Worm (Caenorhabditis elegans) whole organism, L2 larva: ENCODE measurements around the gene C15B12.8.
A peak's percentile ranks its signal among the peaks of the same experiment; 100 is the strongest.

ENCODE experiments used
- C34F6.9 ChIP-seq: fragments of 150-350 bp; optimal IDR thresholded peaks from 2 replicates; lab custom pipeline; 2014; ENCODE audit warnings: missing biosample characterization, missing genetic modification characterization
- F13H6.1 ChIP-seq: sonication (generic microtip); optimal IDR thresholded peaks from 2 replicates; lab custom pipeline; 2016; ENCODE audit warnings: missing genetic modification characterization, missing compliant biosample characterization
- R02D3.7 ChIP-seq: fragments of 150-350 bp; optimal IDR thresholded peaks from 2 replicates; lab custom pipeline; 2014; ENCODE audit warnings: missing biosample characterization, missing genetic modification characterization
- blmp-1 ChIP-seq: sonication (generic microtip); optimal IDR thresholded peaks from 2 replicates; lab custom pipeline; 2017; ENCODE audit warnings: missing genetic modification characterization, mild to moderate bottlenecking, missing compliant biosample characterization, antibody characterized with exemption, moderate library complexity; ENCODE audit not compliant: insufficient read depth
- ceh-16 ChIP-seq: fragments of 150-350 bp; optimal IDR thresholded peaks from 2 replicates; lab custom pipeline; 2014; ENCODE audit warnings: missing biosample characterization, missing genetic modification characterization
- crh-2 ChIP-seq: sonication (generic microtip); optimal IDR thresholded peaks from 2 replicates; lab custom pipeline; 2017; ENCODE audit warnings: missing biosample characterization, missing genetic modification characterization
- dmd-4 ChIP-seq: sonication (generic microtip); optimal IDR thresholded peaks from 2 replicates; lab custom pipeline; 2017; ENCODE audit warnings: missing biosample characterization, missing genetic modification characterization
- elt-3 ChIP-seq: sonication (generic microtip); optimal IDR thresholded peaks from 2 replicates; lab custom pipeline; 2017; ENCODE audit warnings: missing biosample characterization, missing genetic modification characterization
- fos-1 ChIP-seq: fragments of 150-350 bp; optimal IDR thresholded peaks from 2 replicates; lab custom pipeline; 2014; ENCODE audit warnings: missing biosample characterization, missing genetic modification characterization
- gmeb-1 ChIP-seq: fragments of 150-350 bp; optimal IDR thresholded peaks from 2 replicates; lab custom pipeline; 2014; ENCODE audit warnings: missing biosample characterization, missing genetic modification characterization
- lin-13 ChIP-seq: fragments of 150-350 bp; optimal IDR thresholded peaks from 2 replicates; lab custom pipeline; 2014; ENCODE audit warnings: missing biosample characterization, missing genetic modification reagents, missing genetic modification characterization
- lsy-2 ChIP-seq, 2 experiments: fragments of 150-350 bp in 1 of 2; sonication (generic microtip) in 1 of 2; optimal IDR thresholded peaks; 2 replicates each; lab custom pipeline; 2014 to 2017; ENCODE audit warnings: missing biosample characterization in 2 of 2, missing genetic modification characterization in 2 of 2
- mab-5 ChIP-seq: fragments of 150-350 bp; optimal IDR thresholded peaks from 2 replicates; lab custom pipeline; 2014; ENCODE audit warnings: missing biosample characterization, missing genetic modification characterization
- nhr-11 ChIP-seq: fragments of 150-350 bp; optimal IDR thresholded peaks from 2 replicates; lab custom pipeline; 2014; ENCODE audit warnings: missing biosample characterization, missing genetic modification characterization
- nhr-12 ChIP-seq: fragments of 150-350 bp; optimal IDR thresholded peaks from 2 replicates; lab custom pipeline; 2014; ENCODE audit warnings: missing biosample characterization, missing genetic modification characterization
- nhr-129 ChIP-seq: fragments of 150-350 bp; optimal IDR thresholded peaks from 2 replicates; lab custom pipeline; 2014; ENCODE audit warnings: missing biosample characterization, missing genetic modification characterization
- nhr-21 ChIP-seq: fragments of 150-350 bp; optimal IDR thresholded peaks from 2 replicates; lab custom pipeline; 2014; ENCODE audit warnings: missing biosample characterization, missing genetic modification characterization
- nhr-237 ChIP-seq: fragments of 150-350 bp; optimal IDR thresholded peaks from 2 replicates; lab custom pipeline; 2014; ENCODE audit warnings: missing biosample characterization, missing genetic modification characterization
- nhr-25 ChIP-seq: fragments of 150-350 bp; sonication (generic microtip); optimal IDR thresholded peaks from 3 replicates; lab custom pipeline; 2014; ENCODE audit warnings: missing biosample characterization, missing genetic modification characterization
- sem-4 ChIP-seq: fragments of 150-350 bp; optimal IDR thresholded peaks from 2 replicates; lab custom pipeline; 2014; ENCODE audit warnings: missing biosample characterization, missing genetic modification reagents, missing genetic modification characterization
- skn-1 ChIP-seq: sonication (generic microtip); optimal IDR thresholded peaks from 2 replicates; lab custom pipeline; 2017; ENCODE audit warnings: missing biosample characterization, missing genetic modification characterization
- sma-3 ChIP-seq: sonication (generic microtip); optimal IDR thresholded peaks from 2 replicates; lab custom pipeline; 2016; ENCODE audit warnings: missing genetic modification reagents, missing genetic modification characterization, missing compliant biosample characterization
- sma-9 ChIP-seq, 2 experiments: fragments of 150-350 bp in 1 of 2; sonication (generic microtip) in 1 of 2; optimal IDR thresholded peaks; 2 replicates each; lab custom pipeline; 2014 to 2016; ENCODE audit warnings: missing genetic modification characterization in 2 of 2, mild to moderate bottlenecking in 1 of 2, missing biosample characterization in 1 of 2, missing compliant biosample characterization in 1 of 2, missing genetic modification reagents in 1 of 2, moderate library complexity in 1 of 2
- unc-39 ChIP-seq: fragments of 150-350 bp; optimal IDR thresholded peaks from 2 replicates; lab custom pipeline; 2014; ENCODE audit warnings: missing biosample characterization, missing genetic modification characterization
- unc-55 ChIP-seq: fragments of 150-350 bp; sonication (generic microtip); optimal IDR thresholded peaks from 3 replicates; lab custom pipeline; 2014; ENCODE audit warnings: missing biosample characterization, missing genetic modification reagents, missing genetic modification characterization
- ztf-11 ChIP-seq: sonication (generic microtip); optimal IDR thresholded peaks from 2 replicates; lab custom pipeline; 2017; ENCODE audit warnings: missing biosample characterization, missing genetic modification characterization

C15B12.8 gene

DNA sequence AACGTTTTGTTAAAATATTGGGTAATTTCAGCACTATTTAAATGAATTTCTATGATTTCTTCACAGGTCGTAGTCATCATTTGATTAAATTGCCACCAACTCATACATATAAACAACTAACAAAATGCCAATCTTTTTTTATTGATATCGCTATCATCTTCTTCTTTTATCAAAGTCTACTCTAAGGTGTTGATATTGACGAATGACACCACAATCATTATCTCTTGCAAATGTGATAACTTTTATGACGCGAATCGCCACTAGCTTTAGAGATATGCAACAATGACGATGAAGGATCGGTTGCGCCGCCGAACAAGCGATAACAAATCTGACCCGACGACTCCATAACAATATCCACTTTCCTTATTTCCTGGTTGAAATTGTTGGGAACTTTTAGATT, 40.4 kb downstream of the C15B12.8 start:
- TF ChIP-seq C34F6.9 (tag; lab: Kevin White, UChicago) (no peak), sma-3 (GFP tag; lab: Kevin White, UChicago) (no peak), sma-9 (GFP tag; optimal IDR thresholded peaks at IDR 0.05; lab: Kevin White, UChicago) (peak; percentile 6), sma-9 (tag; optimal IDR thresholded peaks at IDR 0.05; lab: Kevin White, UChicago) (no peak), unc-39 (tag; lab: Kevin White, UChicago) (no peak), nhr-21 (tag; lab: Kevin White, UChicago) (peak; percentile 20), fos-1 (tag; lab: Kevin White, UChicago) (peak; percentile 16)

DNA sequence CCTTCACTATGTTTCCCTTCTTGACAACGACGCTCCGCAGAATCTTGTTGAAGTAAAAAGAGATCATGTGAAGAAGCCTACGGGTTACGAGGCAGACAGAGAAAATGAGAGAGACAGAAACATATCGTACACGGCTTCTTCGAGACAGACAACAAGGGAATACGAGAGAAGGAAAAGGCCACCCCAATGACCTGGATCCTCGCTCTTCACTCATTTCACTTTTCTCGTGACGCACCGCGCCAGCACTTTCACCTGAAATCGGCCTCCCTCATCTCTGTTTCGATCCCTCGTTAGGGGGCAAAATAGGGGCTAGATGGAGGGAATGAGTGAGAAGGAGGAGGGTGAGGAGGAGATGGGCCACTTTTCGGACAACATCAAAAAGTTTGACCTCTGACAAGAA, 41.2 kb downstream of the C15B12.8 start:
- TF ChIP-seq nhr-25 (tag; lab: Kevin White, UChicago) (peak; percentile 37), ceh-16 (tag; lab: Kevin White, UChicago) (peak; percentile 18), crh-2 (tag; lab: Kevin White, UChicago) (no peak), nhr-21 (tag; lab: Kevin White, UChicago) (peak; percentile 66), blmp-1 (tag; lab: Kevin White, UChicago) (peak; percentile 99), fos-1 (tag; lab: Kevin White, UChicago) (peak; percentile 16)

DNA sequence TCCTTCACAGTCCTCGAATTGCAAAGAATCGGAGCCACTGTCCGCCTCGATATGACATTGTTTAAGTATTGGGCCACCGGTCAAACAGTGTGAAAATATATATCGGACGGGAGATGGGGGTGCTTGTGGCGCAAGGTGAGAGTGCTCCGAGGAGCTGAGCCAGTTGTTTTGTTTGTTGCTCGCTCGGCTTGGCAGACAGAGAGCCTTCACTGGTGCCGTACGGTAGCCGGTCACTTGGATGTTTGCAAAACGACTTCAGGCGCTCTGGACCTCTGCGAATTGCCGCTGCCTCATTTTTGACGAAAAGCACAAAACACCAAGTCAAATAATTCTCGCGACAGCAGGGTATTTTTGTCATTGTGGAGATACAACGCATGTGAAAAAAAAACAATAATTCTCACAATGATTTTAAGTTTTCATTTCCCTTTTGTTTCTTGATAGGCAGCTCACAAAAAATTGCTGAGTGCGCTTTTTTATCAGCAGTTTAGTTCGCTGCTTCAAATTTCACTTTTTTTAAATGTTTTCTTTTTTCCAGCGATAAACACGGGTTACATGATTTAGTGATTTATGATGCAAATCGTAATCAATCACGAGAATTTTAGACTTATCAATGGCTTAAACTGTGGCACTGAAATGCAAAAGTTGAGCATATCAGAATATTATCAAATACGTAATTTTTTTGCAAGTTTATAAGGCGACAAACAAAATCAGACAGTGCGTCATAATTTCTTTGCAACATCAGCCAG, 43.1 kb downstream of the C15B12.8 start:
- TF ChIP-seq gmeb-1 (peak; percentile 18), ztf-11 (no peak), nhr-129 (tag; lab: Kevin White, UChicago) (peak; percentile 54), F13H6.1 (peak; percentile 3), nhr-25 (tag; lab: Kevin White, UChicago) (no peak), lin-13 (GFP tag; lab: Kevin White, UChicago) (no peak), fos-1 (tag; lab: Kevin White, UChicago) (peak; percentile 57), crh-2 (tag; lab: Kevin White, UChicago) (peak; percentile 69), sma-9 (GFP tag; optimal IDR thresholded peaks at IDR 0.05; lab: Kevin White, UChicago) (peak; percentile 49), sma-9 (tag; optimal IDR thresholded peaks at IDR 0.05; lab: Kevin White, UChicago) (no peak)

DNA sequence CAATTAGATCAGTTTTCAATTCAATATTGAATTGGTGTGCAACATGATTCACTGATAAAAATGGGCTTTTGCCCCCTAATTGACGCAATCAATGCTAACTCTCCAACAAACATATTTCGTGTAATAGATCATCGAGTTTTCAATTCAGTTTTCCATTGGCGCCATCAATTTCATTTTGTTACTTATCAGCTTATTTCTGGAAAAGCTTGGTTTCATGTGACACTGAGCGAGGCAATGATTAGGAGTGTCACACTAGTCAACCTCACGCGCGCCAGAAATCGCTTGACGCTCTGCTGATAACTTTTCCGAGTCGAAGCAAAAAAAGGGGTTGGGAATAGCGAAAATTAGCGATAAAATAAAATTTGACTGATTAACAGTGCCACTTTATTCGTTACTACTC, 44.5 kb downstream of the C15B12.8 start, which contains the start of gene ets-4:
TSS of gene ets-4 (plus strand) at position 347 of the 400 bp plus-strand sequence.
- TF ChIP-seq F13H6.1 (peak; percentile 56), crh-2 (tag; lab: Kevin White, UChicago) (peak; percentile 27), skn-1 (tag; lab: Kevin White, UChicago) (peak; percentile 18), sma-3 (GFP tag; lab: Kevin White, UChicago) (peak; percentile 23), fos-1 (tag; lab: Kevin White, UChicago) (peak; percentile 65), gmeb-1 (peak; percentile 62), unc-55 (GFP tag; lab: Kevin White, UChicago) (no peak), lin-13 (GFP tag; lab: Kevin White, UChicago) (no peak), sma-9 (GFP tag; optimal IDR thresholded peaks at IDR 0.05; lab: Kevin White, UChicago) (peak; percentile 8), sma-9 (tag; optimal IDR thresholded peaks at IDR 0.05; lab: Kevin White, UChicago) (no peak)

DNA sequence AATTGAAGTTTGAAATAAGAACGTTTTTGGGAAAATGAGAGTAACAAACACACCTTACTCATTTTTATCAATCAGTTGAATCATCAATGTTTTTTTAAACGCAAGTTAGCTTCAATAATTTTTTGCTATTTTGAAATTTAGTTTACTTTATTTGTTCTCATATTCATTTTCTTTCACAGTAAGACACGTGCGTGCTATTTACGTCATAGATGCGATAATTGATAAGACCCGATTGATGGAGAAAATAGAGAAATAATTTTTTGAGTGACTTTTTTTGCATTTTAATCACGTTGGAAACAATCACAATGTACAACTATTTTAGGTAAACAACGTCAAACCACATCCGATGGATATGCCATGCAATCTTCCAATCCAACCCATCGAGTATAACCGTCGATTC, 45.4 kb downstream of the C15B12.8 start:
- TF ChIP-seq gmeb-1 (no peak), lsy-2 (tag; optimal IDR thresholded peaks at IDR 0.05; lab: Kevin White, UChicago) (no peak), fos-1 (tag; lab: Kevin White, UChicago) (peak; percentile 29), dmd-4 (no peak), blmp-1 (tag; lab: Kevin White, UChicago) (no peak), crh-2 (tag; lab: Kevin White, UChicago) (peak; percentile 36), sem-4 (tag; lab: Kevin White, UChicago) (no peak), nhr-11 (no peak)

DNA sequence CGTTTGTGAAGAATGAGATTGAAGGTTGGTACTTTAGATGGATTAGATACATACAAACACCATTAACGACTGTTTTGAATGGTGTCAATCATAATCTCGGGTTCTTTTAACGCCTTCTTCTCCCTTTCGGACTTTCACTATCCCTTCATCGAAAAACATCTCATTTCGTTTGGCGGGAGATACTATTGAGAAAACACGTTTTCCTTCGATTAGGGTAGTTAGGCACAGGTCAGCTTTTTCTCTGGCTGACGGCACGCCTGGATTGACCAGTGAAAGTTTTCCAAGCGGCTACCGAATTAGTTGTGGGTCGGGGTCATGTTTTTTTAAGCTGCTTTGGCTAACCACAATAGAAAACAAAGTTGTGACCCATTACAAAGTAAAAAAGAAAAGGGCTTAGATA, 45.9 kb downstream of the C15B12.8 start:
- TF ChIP-seq blmp-1 (tag; lab: Kevin White, UChicago) (peak; percentile 27), ceh-16 (tag; lab: Kevin White, UChicago) (no peak), unc-39 (tag; lab: Kevin White, UChicago) (no peak), crh-2 (tag; lab: Kevin White, UChicago) (no peak), skn-1 (tag; lab: Kevin White, UChicago) (no peak), F13H6.1 (no peak), dmd-4 (no peak)
- TF ChIP-seq, all 48 proteins: peak for 1

DNA sequence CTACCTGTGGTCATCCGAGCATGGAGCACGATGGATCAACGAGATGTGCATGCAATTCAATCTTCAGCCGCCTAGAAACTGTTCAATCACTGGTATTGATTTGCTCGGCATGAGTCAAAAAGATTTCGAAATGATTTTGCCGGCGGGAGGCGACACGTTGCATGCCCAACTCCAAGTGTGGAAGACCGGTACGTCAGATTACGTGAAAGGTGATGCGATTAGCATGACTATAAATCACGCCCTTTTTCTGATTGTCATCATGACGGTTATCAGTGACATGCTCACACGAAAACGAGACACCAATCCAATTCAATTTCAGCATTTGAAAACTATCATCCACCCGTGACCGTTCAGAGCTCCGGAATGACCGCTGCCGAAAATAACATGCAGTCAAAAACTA, 46.6 kb downstream of the C15B12.8 start:
- TF ChIP-seq R02D3.7 (no peak), crh-2 (tag; lab: Kevin White, UChicago) (peak; percentile 16), gmeb-1 (peak; percentile 19), nhr-237 (tag; lab: Kevin White, UChicago) (no peak), mab-5 (tag; lab: Kevin White, UChicago) (no peak), nhr-12 (tag; lab: Kevin White, UChicago) (no peak), dmd-4 (no peak), nhr-11 (no peak), ztf-11 (no peak), elt-3 (tag; lab: Kevin White, UChicago) (no peak), F13H6.1 (peak; percentile 18)
